Worm (Caenorhabditis elegans): Measurements from ENCODE around the gene nemt-1.
A peak's percentile ranks its signal among the peaks of the same experiment; 100 is the strongest.
"Not testable (repeated sequence)": the region's sequence is repeated elsewhere in the genome, so short reads cannot be mapped to it uniquely, and the experiment has no call there.

Gene nemt-1

DNA sequence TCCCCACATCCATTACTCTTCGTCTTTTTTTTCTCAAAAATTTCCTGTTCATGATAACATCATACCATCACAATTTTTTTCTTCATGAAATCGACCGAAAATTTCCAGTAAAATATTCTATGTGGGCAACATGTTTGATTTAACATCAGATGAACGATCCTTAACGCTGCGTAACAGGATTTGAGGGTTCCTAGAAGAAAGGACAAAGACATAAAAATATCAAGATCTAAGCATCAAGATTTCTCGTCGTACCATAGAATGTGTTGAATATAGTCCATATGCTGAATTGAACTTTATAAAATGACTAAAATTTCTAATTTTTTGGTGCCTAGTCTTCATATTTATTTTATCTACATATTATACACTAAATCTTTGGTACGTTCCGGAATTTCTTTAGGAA lies 19.1 kb downstream of the nemt-1 start, which contains the start of gene F49C12.3:
Gene F49C12.3 (plus strand): TSS at position 301 of the 400 bp plus-strand sequence.
- no peak for TF ChIP-seq R02D3.7 (tag; optimal IDR thresholded peaks at IDR 0.05)
- no peak for TF ChIP-seq ctbp-1 (GFP tag; IDR thresholded peaks at IDR 0.05)
- TF ChIP-seq ceh-44 (GFP tag; IDR thresholded peaks at IDR 0.05): no peak
- no peak for TF ChIP-seq nhr-48 (tag; optimal IDR thresholded peaks at IDR 0.05)
- no peak for TF ChIP-seq aly-2 (tag; optimal IDR thresholded peaks at IDR 0.05)
- no peak for TF ChIP-seq ceh-62 (tag; optimal IDR thresholded peaks at IDR 0.05)
- no peak for TF ChIP-seq dmd-8 (GFP tag; IDR thresholded peaks at IDR 0.05)
- no peak for TF ChIP-seq unc-130 (GFP tag; optimal IDR thresholded peaks at IDR 0.05)
- no peak for TF ChIP-seq nhr-41 (GFP tag; IDR thresholded peaks at IDR 0.05)
- TF ChIP-seq ceh-82 (tag; optimal IDR thresholded peaks at IDR 0.05): no peak
- no peak for TF ChIP-seq madf-5 (GFP tag; IDR thresholded peaks at IDR 0.05)
- TF ChIP-seq lin-1 (GFP tag; IDR thresholded peaks at IDR 0.05): no peak
- no peak for TF ChIP-seq hif-1 (tag; optimal IDR thresholded peaks at IDR 0.05)
- no peak for TF ChIP-seq egl-43 (GFP tag; IDR thresholded peaks at IDR 0.05)
- no peak for TF ChIP-seq lin-29 (GFP tag; IDR thresholded peaks at IDR 0.05)

DNA sequence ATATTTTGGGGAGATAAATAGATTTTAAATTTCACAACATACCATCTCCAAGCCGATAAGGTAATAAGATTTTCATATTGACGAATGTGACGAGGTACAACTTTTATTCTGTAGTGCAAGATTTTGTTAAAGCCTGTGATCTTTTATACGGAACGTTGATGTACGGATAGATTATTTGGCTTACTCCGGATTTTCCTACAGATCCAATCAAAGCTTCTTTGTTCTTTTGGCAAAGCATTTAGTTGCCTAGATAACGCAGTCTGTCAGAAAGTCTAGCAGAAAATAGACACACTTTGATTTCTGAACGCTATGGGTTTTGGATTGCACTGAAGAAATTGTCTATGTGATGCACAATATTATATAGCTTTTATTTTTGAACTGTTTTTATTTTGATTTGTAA lies 20.1 kb downstream of the nemt-1 start, which contains the start of gene F49C12.2:
Gene F49C12.2 (minus strand): TSS at position 101 of the 400 bp plus-strand sequence.
- TF ChIP-seq nhr-6 (tag; optimal IDR thresholded peaks at IDR 0.05) (no peak), spr-1 (tag; optimal IDR thresholded peaks at IDR 0.05) (no peak)

DNA sequence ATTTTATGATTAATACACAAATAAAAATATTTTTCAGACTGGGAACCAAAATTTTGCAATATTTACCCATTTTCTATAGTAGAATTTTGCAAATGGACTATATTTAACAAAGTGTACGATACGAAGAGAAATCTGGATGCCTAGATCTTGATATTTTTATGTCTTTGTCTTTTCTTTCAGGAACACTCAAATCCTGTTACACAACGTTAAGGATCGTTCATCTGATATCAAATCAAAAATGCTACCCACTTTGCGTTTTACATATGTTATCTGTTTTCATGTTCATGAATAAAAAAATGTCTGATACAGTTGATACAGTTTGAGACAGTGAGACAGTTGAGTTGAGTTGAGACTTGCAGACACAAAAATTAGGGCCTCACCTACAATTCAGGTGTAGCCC lies 23.0 kb downstream of the nemt-1 start, which contains the start of gene F49C12.1:
Gene F49C12.1 (minus strand): TSS at position 70 of the 400 bp plus-strand sequence.
- TF ChIP-seq egl-43 (GFP tag; IDR thresholded peaks at IDR 0.05) (no peak), unc-62 (GFP tag; optimal IDR thresholded peaks at IDR 0.05 in 1 of 2) (peak in 1 of 2 experiments; percentile 65), unc-62 (tag; optimal IDR thresholded peaks at IDR 0.05) (no peak), aha-1 (tag) (peak; percentile 51)

DNA sequence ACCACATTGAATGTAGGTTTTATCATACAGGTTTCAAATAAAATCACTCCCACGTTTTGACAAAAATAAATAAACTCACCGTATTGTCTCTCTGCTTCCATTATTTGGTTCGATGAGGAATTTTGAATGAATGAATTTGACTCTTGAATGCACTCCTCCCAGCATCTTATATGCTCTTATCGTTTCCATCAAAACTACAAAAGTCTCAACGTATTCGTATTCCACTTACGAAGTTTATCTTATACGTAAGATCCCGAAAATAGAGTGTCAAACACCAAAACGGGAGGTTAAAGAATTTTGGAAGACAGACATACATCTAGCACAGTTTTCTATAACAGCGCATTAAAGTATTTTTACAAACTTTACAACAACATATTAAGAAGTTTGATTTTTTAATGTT lies 25.4 kb downstream of the nemt-1 start, which contains the start of gene nhr-264:
Gene nhr-264 (minus strand): TSS at position 101 of the 400 bp plus-strand sequence.
- TF ChIP-seq nhr-76 (tag; optimal IDR thresholded peaks at IDR 0.05); nhr-111 (GFP tag; optimal IDR thresholded peaks at IDR 0.05); nhr-11 (tag; optimal IDR thresholded peaks at IDR 0.05): not testable (repeated sequence)

DNA sequence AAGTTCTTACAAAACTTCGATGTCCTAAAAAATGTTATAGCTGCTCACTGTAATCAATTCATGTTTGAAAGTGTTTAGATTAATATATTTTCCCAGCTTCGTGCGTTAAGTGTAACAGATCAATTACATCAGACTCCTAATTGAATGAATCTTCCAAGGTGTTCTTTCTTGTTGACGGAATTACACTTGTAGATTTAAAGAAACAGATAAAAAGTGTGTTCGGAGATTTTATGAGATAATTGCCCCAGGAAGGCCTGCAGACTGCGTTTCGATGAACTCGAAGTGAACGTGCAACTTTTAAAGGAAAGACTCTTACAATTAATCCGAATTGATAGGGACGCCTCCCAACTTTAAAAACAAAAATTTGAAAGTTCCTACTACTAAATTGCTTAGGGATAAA lies 29.6 kb downstream of the nemt-1 start:
- TF ChIP-seq aly-2 (tag; optimal IDR thresholded peaks at IDR 0.05): no peak
- no peak for TF ChIP-seq daf-12 (tag; optimal IDR thresholded peaks at IDR 0.05)
- no peak for TF ChIP-seq lin-29 (GFP tag; IDR thresholded peaks at IDR 0.05)
- TF ChIP-seq nhr-111 (GFP tag; optimal IDR thresholded peaks at IDR 0.05): no peak
- TF ChIP-seq dve-1 (tag; optimal IDR thresholded peaks at IDR 0.05; ENCODE audit: insufficient read depth): no peak
- no peak for TF ChIP-seq ceh-62 (tag; optimal IDR thresholded peaks at IDR 0.05)
- no peak for TF ChIP-seq vab-7 (GFP tag; IDR thresholded peaks at IDR 0.05)
- TF ChIP-seq Y48G9A.11 (GFP tag; IDR thresholded peaks at IDR 0.05): no peak
- TF ChIP-seq sdz-12 (GFP tag; optimal IDR thresholded peaks at IDR 0.05): no peak
- TF ChIP-seq F26F4.8 (GFP tag; conservative IDR thresholded peaks at IDR 0.05): no peak
- no peak for TF ChIP-seq nhr-237 (tag; optimal IDR thresholded peaks at IDR 0.05)
- TF ChIP-seq nhr-6 (tag; optimal IDR thresholded peaks at IDR 0.05): no peak
- TF ChIP-seq lin-39 (tag; optimal IDR thresholded peaks at IDR 0.05): no peak
- no peak for TF ChIP-seq mes-2 (tag; optimal IDR thresholded peaks at IDR 0.05; ENCODE audit: poor library complexity, severe bottlenecking)
- TF ChIP-seq madf-5 (GFP tag; IDR thresholded peaks at IDR 0.05): no peak
- TF ChIP-seq mep-1 (tag; optimal IDR thresholded peaks at IDR 0.05): no peak

Data from whole organism, L4 larva.